Worm (Caenorhabditis elegans) whole organism, L1 larva: ENCODE results near the gene T15H9.5.
A peak's percentile ranks its signal among the peaks of the same experiment; 100 is the strongest.

Experiments
- C16A3.4 ChIP-seq: fragments of 150-350 bp; optimal IDR thresholded peaks from 2 replicates; lab custom pipeline; 2014; ENCODE audit warnings: missing biosample characterization, missing genetic modification characterization
- Y116A8C.19 ChIP-seq: sonication (generic microtip); optimal IDR thresholded peaks from 2 replicates; lab custom pipeline; 2016; ENCODE audit warnings: missing compliant biosample characterization, missing genetic modification characterization, borderline replicate concordance
- blmp-1 ChIP-seq: fragments of 150-350 bp; optimal IDR thresholded peaks from 2 replicates; lab custom pipeline; 2014; ENCODE audit warnings: missing biosample characterization, missing genetic modification characterization
- ceh-63 ChIP-seq: fragments of 200-800 bp; sonication (Bioruptor generic); optimal IDR thresholded peaks from 2 replicates; lab custom pipeline; 2018; ENCODE audit warnings: mild to moderate bottlenecking, missing genetic modification characterization, missing compliant biosample characterization
- ceh-8 ChIP-seq: fragments of 200-800 bp; sonication (Bioruptor generic); optimal IDR thresholded peaks from 2 replicates; lab custom pipeline; 2018; ENCODE audit warnings: mild to moderate bottlenecking, missing genetic modification characterization, moderate library complexity, missing compliant biosample characterization
- ceh-82 ChIP-seq, 3 experiments: fragments of 150-350 bp in 1 of 3; sonication (generic microtip) in 2 of 3; optimal IDR thresholded peaks; 2 replicates each; lab custom pipeline; 2014 to 2017; ENCODE audit warnings: missing biosample characterization in 3 of 3, missing genetic modification characterization in 3 of 3
- ceh-90 ChIP-seq: sonication (generic microtip); optimal IDR thresholded peaks from 2 replicates; lab custom pipeline; 2016; ENCODE audit warnings: missing genetic modification characterization, missing compliant biosample characterization
- ces-1 ChIP-seq: fragments of 150-350 bp; optimal IDR thresholded peaks from 2 replicates; lab custom pipeline; 2014; ENCODE audit warnings: missing biosample characterization, missing genetic modification reagents, missing genetic modification characterization
- dpl-1 ChIP-seq, 3 experiments: fragments of 150-350 bp in 2 of 3; sonication (generic microtip) in 1 of 3; optimal IDR thresholded peaks; 2 replicates each; lab custom pipeline; 2014 to 2017; ENCODE audit warnings: missing biosample characterization in 3 of 3, missing genetic modification characterization in 3 of 3, missing genetic modification reagents in 3 of 3
- efl-1 ChIP-seq, 4 experiments: fragments of 150-350 bp; optimal IDR thresholded peaks in 3 of 4; peaks in 1 of 4; 1 replicate in 1 of 4; 2 replicates in 3 of 4; lab custom pipeline; 2014; ENCODE audit warnings: missing biosample characterization in 2 of 4, missing genetic modification characterization in 2 of 4, missing genetic modification reagents in 2 of 4
- efl-3 ChIP-seq: fragments of 200-800 bp; sonication (Bioruptor generic); optimal IDR thresholded peaks from 2 replicates; lab custom pipeline; 2018; ENCODE audit warnings: mild to moderate bottlenecking, missing genetic modification characterization, missing compliant biosample characterization
- egl-13 ChIP-seq: sonication (generic microtip); optimal IDR thresholded peaks from 2 replicates; lab custom pipeline; 2016; ENCODE audit warnings: missing genotype, missing genetic modification reagents, missing genetic modification characterization, missing compliant biosample characterization
- elt-3 ChIP-seq, 6 experiments: fragments of 150-350 bp in 1 of 6; sonication (generic microtip); optimal IDR thresholded peaks; 2 replicates each; lab custom pipeline; 2017 to 2018; ENCODE audit warnings: missing biosample characterization in 6 of 6, missing genetic modification characterization in 6 of 6, inconsistent platforms in 1 of 6
- fkh-4 ChIP-seq: sonication (generic microtip); optimal IDR thresholded peaks from 2 replicates; lab custom pipeline; 2016; ENCODE audit warnings: missing compliant biosample characterization, missing genetic modification characterization, borderline replicate concordance
- hpl-2 ChIP-seq: fragments of 150-350 bp; optimal IDR thresholded peaks from 2 replicates; lab custom pipeline; 2014; ENCODE audit warnings: missing biosample characterization, missing genetic modification reagents, missing genetic modification characterization
- isw-1 ChIP-seq: fragments of 200-800 bp; sonication (Bioruptor generic); IDR thresholded peaks from 2 replicates; pipeline ENCODE4 v1.3.6; 2022; ENCODE audit warnings: missing genetic modification characterization, missing compliant biosample characterization
- jun-1 ChIP-seq: fragments of 150-350 bp; optimal IDR thresholded peaks from 2 replicates; lab custom pipeline; 2014; ENCODE audit warnings: missing biosample characterization, missing genetic modification reagents, missing genetic modification characterization
- lin-13 ChIP-seq: fragments of 150-350 bp; optimal IDR thresholded peaks from 2 replicates; lab custom pipeline; 2014; ENCODE audit warnings: missing biosample characterization, missing genetic modification reagents, missing genetic modification characterization
- lin-14 ChIP-seq: fragments of 200-800 bp; sonication (Bioruptor generic); optimal IDR thresholded peaks from 2 replicates; lab custom pipeline; 2018; ENCODE audit warnings: mild to moderate bottlenecking, missing genetic modification characterization, moderate library complexity, missing compliant biosample characterization
- lin-35 ChIP-seq, 2 experiments: fragments of 150-350 bp; optimal IDR thresholded peaks; 2 replicates each; lab custom pipeline; 2014; ENCODE audit warnings: missing biosample characterization in 2 of 2, missing genetic modification characterization in 2 of 2, missing genetic modification reagents in 2 of 2
- lir-3 ChIP-seq: sonication (generic microtip); optimal IDR thresholded peaks from 2 replicates; lab custom pipeline; 2016; ENCODE audit warnings: mild to moderate bottlenecking, missing genetic modification characterization, moderate library complexity, missing compliant biosample characterization; ENCODE audit not compliant: poor library complexity
- lsy-2 ChIP-seq, 2 experiments: fragments of 150-350 bp; optimal IDR thresholded peaks; 2 replicates each; lab custom pipeline; 2014; ENCODE audit warnings: missing biosample characterization in 2 of 2, missing genetic modification characterization in 2 of 2
- mdl-1 ChIP-seq, 2 experiments: fragments of 150-350 bp; optimal IDR thresholded peaks; 2 replicates each; lab custom pipeline; 2014 to 2017; ENCODE audit warnings: missing biosample characterization in 2 of 2, missing genetic modification characterization in 2 of 2, inconsistent platforms in 1 of 2
- mep-1 ChIP-seq: fragments of 150-350 bp; optimal IDR thresholded peaks from 2 replicates; lab custom pipeline; 2014; ENCODE audit warnings: missing biosample characterization, missing genetic modification characterization
- nhr-20 ChIP-seq: sonication (generic microtip); optimal IDR thresholded peaks from 2 replicates; lab custom pipeline; 2016; ENCODE audit warnings: mild to moderate bottlenecking, missing genetic modification characterization, missing compliant biosample characterization
- nhr-47 ChIP-seq: sonication (generic microtip); optimal IDR thresholded peaks from 2 replicates; lab custom pipeline; 2016; ENCODE audit warnings: mild to moderate bottlenecking, missing genetic modification characterization, moderate library complexity, missing compliant biosample characterization
- nhr-71 ChIP-seq: sonication (generic microtip); optimal IDR thresholded peaks from 2 replicates; lab custom pipeline; 2016; ENCODE audit warnings: mild to moderate bottlenecking, missing genetic modification characterization, moderate library complexity, missing compliant biosample characterization
- nhr-76 ChIP-seq: sonication (generic microtip); optimal IDR thresholded peaks from 2 replicates; lab custom pipeline; 2017; ENCODE audit warnings: missing biosample characterization, missing genetic modification characterization
- nhr-77 ChIP-seq: fragments of 150-350 bp; optimal IDR thresholded peaks from 2 replicates; lab custom pipeline; 2014; ENCODE audit warnings: missing biosample characterization, missing genetic modification characterization
- nhr-84 ChIP-seq: sonication (generic microtip); optimal IDR thresholded peaks from 2 replicates; lab custom pipeline; 2017; ENCODE audit warnings: missing biosample characterization, missing genetic modification characterization
- nhr-85 ChIP-seq: sonication (generic microtip); peaks from one replicate; lab custom pipeline; 2016; ENCODE audit warnings: missing genetic modification characterization, inconsistent platforms, missing compliant biosample characterization
- pax-3 ChIP-seq: fragments of 200-800 bp; sonication (Bioruptor generic); optimal IDR thresholded peaks from 2 replicates; lab custom pipeline; 2018; ENCODE audit warnings: mild to moderate bottlenecking, missing genetic modification characterization, moderate library complexity, missing compliant biosample characterization
- pqm-1 ChIP-seq: sonication (generic microtip); optimal IDR thresholded peaks from 3 replicates; lab custom pipeline; 2017; ENCODE audit warnings: missing biosample characterization, missing genetic modification characterization
- rnt-1 ChIP-seq: sonication (generic microtip); optimal IDR thresholded peaks from 2 replicates; lab custom pipeline; 2016; ENCODE audit warnings: mild to moderate bottlenecking, missing genetic modification characterization, moderate library complexity, missing compliant biosample characterization
- skn-1 ChIP-seq: fragments of 150-350 bp; optimal IDR thresholded peaks from 2 replicates; lab custom pipeline; 2014; ENCODE audit warnings: missing biosample characterization, missing genetic modification characterization
- snpc-4 ChIP-seq: fragments of 150-350 bp; optimal IDR thresholded peaks from 2 replicates; lab custom pipeline; 2014; ENCODE audit warnings: missing biosample characterization, missing genetic modification characterization
- snu-23 ChIP-seq: sonication (generic microtip); optimal IDR thresholded peaks from 2 replicates; lab custom pipeline; 2016; ENCODE audit warnings: missing genetic modification characterization, missing compliant biosample characterization
- sptf-1 ChIP-seq: fragments of 150-350 bp; optimal IDR thresholded peaks from 2 replicates; lab custom pipeline; 2014; ENCODE audit warnings: missing biosample characterization, missing genetic modification characterization
- sup-37 ChIP-seq: fragments of 200-800 bp; sonication (Bioruptor generic); optimal IDR thresholded peaks from 2 replicates; lab custom pipeline; 2018; ENCODE audit warnings: mild to moderate bottlenecking, missing genetic modification characterization, missing compliant biosample characterization
- tbx-2 ChIP-seq: sonication (generic microtip); optimal IDR thresholded peaks from 2 replicates; lab custom pipeline; 2016; ENCODE audit warnings: missing genetic modification characterization, missing compliant biosample characterization
- tlp-1 ChIP-seq: fragments of 150-350 bp; optimal IDR thresholded peaks from 2 replicates; lab custom pipeline; 2014; ENCODE audit warnings: missing biosample characterization, missing genetic modification characterization
- unc-130 ChIP-seq: fragments of 150-350 bp; optimal IDR thresholded peaks from 2 replicates; lab custom pipeline; 2017; ENCODE audit warnings: missing biosample characterization, missing genetic modification characterization, inconsistent platforms
- unc-86 ChIP-seq: sonication (generic microtip); optimal IDR thresholded peaks from 2 replicates; lab custom pipeline; 2016; ENCODE audit warnings: missing genetic modification characterization, missing compliant biosample characterization
- unc-98 ChIP-seq: fragments of 200-800 bp; sonication (Bioruptor generic); IDR thresholded peaks from 2 replicates; pipeline ENCODE4 v1.3.6; 2022; ENCODE audit warnings: missing genetic modification characterization, missing compliant biosample characterization
- vab-15 ChIP-seq: sonication (generic microtip); optimal IDR thresholded peaks from 2 replicates; lab custom pipeline; 2017; ENCODE audit warnings: missing genotype, mild to moderate bottlenecking, missing genetic modification characterization, missing compliant biosample characterization
- zag-1 ChIP-seq: fragments of 150-350 bp; optimal IDR thresholded peaks from 2 replicates; lab custom pipeline; 2014; ENCODE audit warnings: missing biosample characterization, missing genetic modification characterization

T15H9.5 gene

DNA sequence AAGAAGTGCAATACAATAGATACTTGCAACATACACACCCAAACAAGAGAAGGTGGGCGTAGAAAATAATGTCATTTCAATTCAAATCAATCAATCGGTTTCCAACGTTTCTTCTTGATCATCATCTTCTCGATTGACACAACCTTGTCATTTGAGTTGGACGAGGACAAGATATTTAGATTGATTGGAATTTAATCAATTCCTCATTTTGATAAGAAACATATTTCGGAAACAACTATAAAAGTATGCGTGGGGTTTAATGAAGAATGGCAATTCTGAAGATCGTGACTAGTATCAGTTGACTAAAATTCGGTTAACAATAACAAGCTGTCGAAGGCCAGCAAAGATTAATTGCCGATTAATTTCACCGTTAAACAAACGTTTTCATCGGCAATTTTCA lies 9.4 kb upstream of the T15H9.5 start:
- no peak for TF ChIP-seq Y116A8C.19 (tag; lab: Kevin White, UChicago)
- no peak for TF ChIP-seq snpc-4 (tag; lab: Kevin White, UChicago)
- TF ChIP-seq zag-1 (tag; lab: Kevin White, UChicago) = no peak
- TF ChIP-seq nhr-71 (tag; lab: Kevin White, UChicago) = peak; percentile 11
- peak; percentile 22 for TF ChIP-seq C16A3.4
- no peak for TF ChIP-seq nhr-77
- TF ChIP-seq mep-1 (tag; lab: Kevin White, UChicago) = peak; percentile 39
- no peak for TF ChIP-seq jun-1 (tag; lab: Kevin White, UChicago)
- TF ChIP-seq nhr-20 = peak; percentile 13
- peak; percentile 91 for TF ChIP-seq nhr-85 (tag; lab: Kevin White, UChicago)
- no peak for TF ChIP-seq pqm-1 (tag; lab: Kevin White, UChicago)
- TF ChIP-seq skn-1 (tag; lab: Kevin White, UChicago) = no peak
- no peak for TF ChIP-seq ceh-82 (tag; optimal IDR thresholded peaks at IDR 0.05; lab: Kevin White, UChicago)
- TF ChIP-seq efl-1 (optimal IDR thresholded peaks at IDR 0.05; lab: Kevin White, UChicago) = no peak
- peak in 1 of 2 experiments; percentile 40 for TF ChIP-seq efl-1 (GFP tag; optimal IDR thresholded peaks at IDR 0.05 in 1 of 2; lab: Kevin White, UChicago)
- TF ChIP-seq lin-35 (GFP tag; optimal IDR thresholded peaks at IDR 0.05; lab: Kevin White, UChicago) = peak in 1 of 2 experiments; percentile 29
- no peak for TF ChIP-seq nhr-47 (tag; lab: Kevin White, UChicago)
- no peak for TF ChIP-seq nhr-76 (tag; lab: Kevin White, UChicago)
- TF ChIP-seq tbx-2 = peak; percentile 10
- peak; percentile 36 for TF ChIP-seq blmp-1 (tag; lab: Kevin White, UChicago)
- no peak for TF ChIP-seq pax-3
- TF ChIP-seq lsy-2 (tag; optimal IDR thresholded peaks at IDR 0.05; lab: Kevin White, UChicago) = peak in 1 of 2 experiments; percentile 39
- no peak for TF ChIP-seq dpl-1 (GFP tag; optimal IDR thresholded peaks at IDR 0.05; lab: Kevin White, UChicago)
- no peak for TF ChIP-seq egl-13 (tag; lab: Kevin White, UChicago)
- TF ChIP-seq unc-130 (tag; lab: Kevin White, UChicago) = peak; percentile 51
- TF ChIP-seq nhr-84 (tag; lab: Kevin White, UChicago) = no peak
- no peak for TF ChIP-seq rnt-1 (tag; lab: Kevin White, UChicago)
- TF ChIP-seq ces-1 = no peak
- peak; percentile 37 for TF ChIP-seq vab-15 (tag; lab: Kevin White, UChicago)
- peak; percentile 56 for TF ChIP-seq lin-14 (GFP tag; lab: Kevin White, UChicago)
- TF ChIP-seq lin-13 (GFP tag; lab: Kevin White, UChicago) = no peak
- peak; percentile 6 for TF ChIP-seq fkh-4 (tag; lab: Kevin White, UChicago)
- TF ChIP-seq snu-23 (GFP tag; lab: Kevin White, UChicago) = peak; percentile 47
- TF ChIP-seq elt-3 (tag; optimal IDR thresholded peaks at IDR 0.05; lab: Kevin White, UChicago) = peak in 5 of 6 experiments; percentile 41 to 89 (median 65)
- no peak for TF ChIP-seq mdl-1 (tag; optimal IDR thresholded peaks at IDR 0.05; lab: Kevin White, UChicago)

DNA sequence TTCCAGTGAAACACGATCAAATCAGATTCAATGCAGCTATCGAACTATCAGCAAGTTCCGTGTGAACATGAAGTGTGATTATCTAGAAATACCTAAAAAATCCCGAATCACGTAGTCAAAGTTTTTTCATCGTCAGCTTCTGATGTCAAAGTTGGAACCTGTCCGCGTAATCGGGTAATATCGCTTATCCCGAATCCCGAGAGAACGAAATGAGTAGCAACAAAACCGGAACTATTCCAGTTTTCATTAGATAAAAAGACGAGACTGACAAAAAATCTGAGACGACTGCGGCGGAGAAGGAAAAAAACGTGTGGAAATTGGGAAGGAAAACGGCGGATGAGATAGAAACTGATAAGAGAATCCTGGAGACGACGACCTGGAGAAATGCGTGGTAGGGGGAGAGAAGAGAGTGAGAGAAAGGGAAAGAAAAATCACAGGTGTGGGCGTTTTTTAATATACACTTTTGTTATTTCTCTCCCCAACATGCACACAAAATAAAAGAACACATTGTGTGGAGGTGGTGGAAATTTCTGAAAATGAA lies 8.8 kb upstream of the T15H9.5 start:
- TF ChIP-seq isw-1 = no peak
- no peak for TF ChIP-seq pqm-1 (tag; lab: Kevin White, UChicago)
- no peak for TF ChIP-seq tlp-1 (tag; lab: Kevin White, UChicago)
- no peak for TF ChIP-seq fkh-4 (tag; lab: Kevin White, UChicago)
- TF ChIP-seq hpl-2 (GFP tag; lab: Kevin White, UChicago) = no peak
- no peak for TF ChIP-seq lin-14 (GFP tag; lab: Kevin White, UChicago)
- no peak for TF ChIP-seq zag-1 (tag; lab: Kevin White, UChicago)
- no peak for TF ChIP-seq nhr-20
- TF ChIP-seq skn-1 (tag; lab: Kevin White, UChicago) = peak; percentile 11
- no peak for TF ChIP-seq ceh-63 (GFP tag; lab: Kevin White, UChicago)
- no peak for TF ChIP-seq unc-86 (tag; lab: Kevin White, UChicago)
- no peak for TF ChIP-seq ceh-8
- no peak for TF ChIP-seq lin-13 (GFP tag; lab: Kevin White, UChicago)
- no peak for TF ChIP-seq pax-3
- no peak for TF ChIP-seq unc-98
- TF ChIP-seq efl-3 (GFP tag; lab: Kevin White, UChicago) = no peak
- peak; percentile 88 for TF ChIP-seq blmp-1 (tag; lab: Kevin White, UChicago)
- peak; percentile 29 for TF ChIP-seq rnt-1 (tag; lab: Kevin White, UChicago)
- TF ChIP-seq jun-1 (tag; lab: Kevin White, UChicago) = no peak
- TF ChIP-seq nhr-77 = no peak
- TF ChIP-seq sup-37 (GFP tag; lab: Kevin White, UChicago) = no peak
- TF ChIP-seq lir-3 (tag; lab: Kevin White, UChicago) = no peak
- TF ChIP-seq ceh-90 = no peak
- TF ChIP-seq vab-15 (tag; lab: Kevin White, UChicago) = no peak
- no peak for TF ChIP-seq sptf-1 (tag; lab: Kevin White, UChicago)
